Worm (Caenorhabditis elegans) whole organism, L1 larva: Measurements from ENCODE around the gene T05B11.4.

Experiments
- aly-2 ChIP-seq: fragments of 150-350 bp; optimal IDR thresholded peaks from 2 replicates; lab custom pipeline; 2014; ENCODE audit warnings: missing biosample characterization, missing genetic modification characterization
- elt-3 ChIP-seq, 6 experiments: fragments of 150-350 bp in 1 of 6; sonication (generic microtip); optimal IDR thresholded peaks; 2 replicates each; lab custom pipeline; 2017 to 2018; ENCODE audit warnings: missing biosample characterization in 6 of 6, missing genetic modification characterization in 6 of 6, inconsistent platforms in 1 of 6
- fos-1 ChIP-seq: fragments of 150-350 bp; optimal IDR thresholded peaks from 2 replicates; lab custom pipeline; 2014; ENCODE audit warnings: missing biosample characterization, missing genetic modification characterization
- mep-1 ChIP-seq: fragments of 150-350 bp; optimal IDR thresholded peaks from 2 replicates; lab custom pipeline; 2014; ENCODE audit warnings: missing biosample characterization, missing genetic modification characterization
- nhr-12 ChIP-seq: sonication (generic microtip); optimal IDR thresholded peaks from 2 replicates; lab custom pipeline; 2017; ENCODE audit warnings: missing biosample characterization, missing genetic modification characterization
- sptf-1 ChIP-seq: fragments of 150-350 bp; optimal IDR thresholded peaks from 2 replicates; lab custom pipeline; 2014; ENCODE audit warnings: missing biosample characterization, missing genetic modification characterization
- unc-86 ChIP-seq: sonication (generic microtip); optimal IDR thresholded peaks from 2 replicates; lab custom pipeline; 2016; ENCODE audit warnings: missing genetic modification characterization, missing compliant biosample characterization
- unc-98 ChIP-seq: fragments of 200-800 bp; sonication (Bioruptor generic); IDR thresholded peaks from 2 replicates; pipeline ENCODE4 v1.3.6; 2022; ENCODE audit warnings: missing genetic modification characterization, missing compliant biosample characterization
- zag-1 ChIP-seq: fragments of 150-350 bp; optimal IDR thresholded peaks from 2 replicates; lab custom pipeline; 2014; ENCODE audit warnings: missing biosample characterization, missing genetic modification characterization
- ztf-11 ChIP-seq, 2 experiments: sonication (generic microtip); optimal IDR thresholded peaks; 2 replicates each; lab custom pipeline; 2016 to 2017; ENCODE audit warnings: missing genetic modification characterization in 2 of 2, missing biosample characterization in 1 of 2, missing compliant biosample characterization in 1 of 2

- TF ChIP-seq aly-2 (tag; lab: Kevin White, UChicago) (no peak), mep-1 (no peak), fos-1 (tag; lab: Kevin White, UChicago) (no peak), nhr-12 (no peak), sptf-1 (tag; lab: Kevin White, UChicago) (no peak), ztf-11 (tag; optimal IDR thresholded peaks at IDR 0.05; lab: Kevin White, UChicago) (no peak), unc-98 (no peak), elt-3 (tag; optimal IDR thresholded peaks at IDR 0.05; lab: Kevin White, UChicago) (no peak), zag-1 (tag; lab: Kevin White, UChicago) (no peak), unc-86 (tag; lab: Kevin White, UChicago) (no peak)
These were observed 38.6 kb upstream of the T05B11.4 start, which contains the start of gene flp-21 for ce11 chrV:7793067-7793466.
